Fruit fly (Drosophila melanogaster): ENCODE results near the gene D12.

DNA sequence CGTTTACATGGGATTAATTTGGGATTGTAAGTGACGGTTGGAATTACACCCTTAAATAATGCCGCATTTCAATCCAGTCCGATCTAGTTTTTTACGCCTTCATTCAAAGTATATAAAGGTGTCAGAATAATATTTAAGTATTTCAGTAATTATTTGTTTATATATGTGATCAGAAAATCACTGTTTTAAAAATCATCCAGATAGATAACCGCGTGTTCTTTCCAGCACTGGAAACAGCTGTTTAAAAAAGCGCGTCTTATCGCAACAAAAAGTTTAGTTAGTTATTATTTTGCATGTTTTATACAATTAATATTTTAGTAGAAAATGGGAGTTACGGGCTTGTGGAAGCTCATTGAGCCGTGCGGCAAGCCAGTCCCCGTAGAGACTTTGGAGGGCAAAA is 887 bp upstream of the D12 start, which contains the start of gene mus201:
- TF ChIP-seq Dll (optimal IDR thresholded peaks at IDR 0.05) (no peak), CG8478 (optimal IDR thresholded peaks at IDR 0.05) (no peak), usp (GFP tag; optimal IDR thresholded peaks at IDR 0.05) (no peak), pan (optimal IDR thresholded peaks at IDR 0.05) (no peak)
